Worm (Caenorhabditis elegans) whole organism, midembryonic: ENCODE measurements around the gene stdh-2.

Source experiments
- T22C8.4 ChIP-seq: fragments of 200-800 bp; sonication (Bioruptor generic); IDR thresholded peaks from 2 replicates; pipeline ENCODE4 v1.3.6; 2022; ENCODE audit warnings: missing genetic modification characterization, missing compliant biosample characterization
- cog-1 ChIP-seq: sonication (generic microtip); optimal IDR thresholded peaks from 2 replicates; lab custom pipeline; 2016; ENCODE audit warnings: missing genetic modification characterization, missing compliant biosample characterization
- klf-2 ChIP-seq: fragments of 200-800 bp; sonication (Bioruptor generic); conservative IDR thresholded peaks from 2 replicates; pipeline ENCODE4 v1.3.6; 2022; ENCODE audit warnings: missing genetic modification reagents, missing genetic modification characterization, missing compliant biosample characterization

DNA sequence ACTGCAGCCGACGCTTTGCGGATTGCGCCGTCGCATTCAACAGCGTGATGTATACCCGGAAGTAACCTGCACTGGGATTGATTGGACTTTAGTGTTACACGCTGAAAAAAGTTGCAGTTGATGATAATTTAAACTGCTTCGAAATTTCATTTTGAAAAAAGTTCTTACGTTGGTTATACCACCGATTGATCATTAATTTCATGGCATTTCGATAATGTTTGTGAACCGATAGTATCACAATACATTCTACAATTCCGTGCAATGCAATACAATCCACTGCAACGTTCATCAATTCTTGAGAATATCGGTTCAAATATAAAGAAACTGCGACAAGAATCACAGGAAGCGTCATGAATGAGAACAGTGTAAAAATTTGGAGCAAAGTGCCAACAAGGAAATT is 11.0 kb downstream of the stdh-2 start, which contains the start of gene F21H7.3:
- TF ChIP-seq klf-2 = no peak
- no peak for TF ChIP-seq T22C8.4 (GFP tag; lab: Robert Waterston, UW)
- TF ChIP-seq cog-1 = no peak
